Fruit fly (Drosophila melanogaster) whole organism, embryonic: ENCODE data around the gene CG7906.
A peak's percentile ranks its signal among the peaks of the same experiment; 100 is the strongest.

ENCODE experiments used
- Antp ChIP-seq: fragments of 200-800 bp; sonication (Bioruptor generic); optimal IDR thresholded peaks from 3 replicates; lab custom pipeline; 2016; ENCODE audit warnings: missing biosample characterization, missing genetic modification characterization
- CG11504 ChIP-seq: fragments of 200-800 bp; sonication (Bioruptor generic); optimal IDR thresholded peaks from 3 replicates; lab custom pipeline; 2019; ENCODE audit warnings: missing biosample characterization, mild to moderate bottlenecking, missing genetic modification characterization, moderate library complexity
- CG12659 ChIP-seq: fragments of 200-800 bp; sonication (Bioruptor generic); optimal IDR thresholded peaks from 3 replicates; lab custom pipeline; 2017; ENCODE audit warnings: mild to moderate bottlenecking, missing biosample characterization, missing genetic modification reagents, missing genetic modification characterization
- CG12942 ChIP-seq: fragments of 200-800 bp; sonication (Bioruptor generic); optimal IDR thresholded peaks from 3 replicates; lab custom pipeline; 2016; ENCODE audit warnings: missing biosample characterization, missing genetic modification characterization
- CG17829 ChIP-seq: fragments of 200-800 bp; optimal IDR thresholded peaks from 2 replicates; lab custom pipeline; 2019; ENCODE audit warnings: missing biosample characterization, mild to moderate bottlenecking, missing genetic modification characterization, moderate library complexity
- CG31224 ChIP-seq: fragments of 200-800 bp; sonication (Bioruptor generic); IDR thresholded peaks from 2 replicates; pipeline ENCODE4 v1.3.6; 2022; ENCODE audit warnings: missing biosample characterization, missing genetic modification characterization
- CG31441 ChIP-seq: fragments of 200-800 bp; sonication (Bioruptor generic); IDR thresholded peaks from 2 replicates; pipeline ENCODE4 v1.3.6; 2022; ENCODE audit warnings: missing biosample characterization, missing genetic modification characterization
- CG6765 ChIP-seq: fragments of 200-800 bp; sonication (Bioruptor generic); optimal IDR thresholded peaks from 3 replicates; lab custom pipeline; 2017; ENCODE audit warnings: missing biosample characterization, mild to moderate bottlenecking, missing genetic modification characterization
- en ChIP-seq: fragments of 200-800 bp; sonication (Bioruptor generic); optimal IDR thresholded peaks from 2 replicates; lab custom pipeline; 2016; ENCODE audit warnings: missing biosample characterization, missing genetic modification characterization
- jigr1 ChIP-seq: fragments of 200-800 bp; sonication (Bioruptor generic); IDR thresholded peaks from 3 replicates; pipeline ENCODE4 v1.3.6; 2022; ENCODE audit warnings: missing biosample characterization, missing genetic modification characterization
- stwl ChIP-seq: fragments of 200-800 bp; sonication (Bioruptor generic); optimal IDR thresholded peaks from 3 replicates; lab custom pipeline; 2018; ENCODE audit warnings: missing biosample characterization, mild to moderate bottlenecking, missing genetic modification characterization, moderate library complexity
- tup ChIP-seq: fragments of 200-800 bp; sonication (Bioruptor generic); optimal IDR thresholded peaks from 2 replicates; lab custom pipeline; 2016; ENCODE audit warnings: missing biosample characterization, mild to moderate bottlenecking, missing genetic modification characterization, moderate library complexity

DNA sequence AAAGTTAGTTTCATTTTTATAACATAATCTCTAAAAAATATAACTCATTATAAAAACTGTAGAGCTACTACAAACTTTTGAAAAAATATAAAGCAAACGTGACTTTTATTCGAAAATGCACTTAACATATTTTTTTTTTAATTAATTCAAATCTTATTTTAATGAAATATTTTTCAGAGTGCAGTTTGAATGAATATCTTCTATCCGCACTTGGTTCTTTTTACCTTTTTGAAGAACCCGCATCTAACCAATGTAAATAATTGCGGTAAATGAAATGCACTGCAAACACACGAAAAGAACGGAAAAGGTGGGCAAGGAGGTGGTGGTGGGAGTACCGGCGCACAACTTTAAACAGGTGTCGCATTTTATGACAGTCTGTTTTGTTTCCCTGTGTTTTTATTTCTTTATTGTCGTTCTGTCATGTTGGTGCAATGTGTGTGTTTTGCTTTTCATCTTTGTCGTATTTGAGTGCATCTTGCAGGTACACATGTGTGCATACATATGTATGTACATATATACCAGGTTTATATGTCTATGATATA is 42.4 kb upstream of the CG7906 start:
- TF ChIP-seq CG11504 (tag; lab: Kevin White, UChicago): peak; percentile 43
- TF ChIP-seq CG6765 (GFP tag; lab: Kevin White, UChicago): no peak
- no peak for TF ChIP-seq CG12659 (GFP tag; lab: Kevin White, UChicago)
- TF ChIP-seq CG31224 (GFP tag; lab: Robert Waterston, UW): no peak
- TF ChIP-seq stwl (tag; lab: Kevin White, UChicago): no peak
- TF ChIP-seq CG31441: peak; percentile 50; the same call in 1 of the 2 replicates
- TF ChIP-seq tup (GFP tag; lab: Kevin White, UChicago): no peak
- TF ChIP-seq Antp (GFP tag; lab: Kevin White, UChicago): no peak
- TF ChIP-seq jigr1 (GFP tag; lab: Robert Waterston, UW): no peak
- TF ChIP-seq CG12942 (GFP tag; lab: Kevin White, UChicago): no peak
- no peak for TF ChIP-seq en (GFP tag; lab: Kevin White, UChicago)
- no peak for TF ChIP-seq CG17829
